Fruit fly (Drosophila melanogaster) whole organism, wandering third instar larva: ENCODE results near the gene Rab14.

ENCODE experiments used
- Abd-B ChIP-seq: fragments of >200 bp; optimal IDR thresholded peaks from 2 replicates; lab custom pipeline; 2017; ENCODE audit warnings: missing biosample characterization, missing genetic modification characterization
- CG32264 ChIP-seq: fragments of 200-800 bp; sonication (Bioruptor generic); optimal IDR thresholded peaks from 2 replicates; lab custom pipeline; 2016; ENCODE audit warnings: missing biosample characterization, missing genetic modification characterization
- Dfd ChIP-seq: fragments of >200 bp; optimal IDR thresholded peaks from 2 replicates; lab custom pipeline; 2017; ENCODE audit warnings: missing biosample characterization, missing genetic modification characterization
- Hnf4 ChIP-seq: fragments of 200-800 bp; sonication (Bioruptor generic); optimal IDR thresholded peaks from 2 replicates; lab custom pipeline; 2016; ENCODE audit warnings: missing biosample characterization, mild to moderate bottlenecking, missing genetic modification characterization
- Hr78 ChIP-seq: fragments of >200 bp; optimal IDR thresholded peaks from 2 replicates; lab custom pipeline; 2017; ENCODE audit warnings: missing biosample characterization, missing genetic modification characterization
- Sp1 ChIP-seq: fragments of 200-800 bp; sonication (Bioruptor generic); optimal IDR thresholded peaks from 3 replicates; lab custom pipeline; 2019; ENCODE audit warnings: missing biosample characterization, mild to moderate bottlenecking, missing genetic modification characterization, moderate library complexity
- ey ChIP-seq: fragments of 200-800 bp; sonication (Bioruptor generic); optimal IDR thresholded peaks from 2 replicates; lab custom pipeline; 2016; ENCODE audit warnings: missing biosample characterization, missing genetic modification characterization
- fru ChIP-seq: fragments of 200-800 bp; sonication (Bioruptor generic); optimal IDR thresholded peaks from 3 replicates; lab custom pipeline; 2016; ENCODE audit warnings: missing biosample characterization, mild to moderate bottlenecking, missing genetic modification characterization
- pan ChIP-seq: fragments of >200 bp; optimal IDR thresholded peaks from 2 replicates; lab custom pipeline; 2017
- psq ChIP-seq: fragments of 200-800 bp; sonication (Bioruptor generic); optimal IDR thresholded peaks from 3 replicates; lab custom pipeline; 2017; ENCODE audit warnings: missing biosample characterization, mild to moderate bottlenecking, missing genetic modification characterization, moderate library complexity
- tai ChIP-seq: sonication (Bioruptor generic); optimal IDR thresholded peaks from 2 replicates; lab custom pipeline; 2016; ENCODE audit warnings: missing biosample characterization, missing genetic modification characterization
- usp ChIP-seq: fragments of >200 bp; optimal IDR thresholded peaks from 2 replicates; lab custom pipeline; 2017; ENCODE audit warnings: missing biosample characterization, missing genetic modification characterization
- woc ChIP-seq: sonication (Bioruptor generic); optimal IDR thresholded peaks from 2 replicates; lab custom pipeline; 2016; ENCODE audit warnings: missing biosample characterization, mild to moderate bottlenecking, missing genetic modification characterization

DNA sequence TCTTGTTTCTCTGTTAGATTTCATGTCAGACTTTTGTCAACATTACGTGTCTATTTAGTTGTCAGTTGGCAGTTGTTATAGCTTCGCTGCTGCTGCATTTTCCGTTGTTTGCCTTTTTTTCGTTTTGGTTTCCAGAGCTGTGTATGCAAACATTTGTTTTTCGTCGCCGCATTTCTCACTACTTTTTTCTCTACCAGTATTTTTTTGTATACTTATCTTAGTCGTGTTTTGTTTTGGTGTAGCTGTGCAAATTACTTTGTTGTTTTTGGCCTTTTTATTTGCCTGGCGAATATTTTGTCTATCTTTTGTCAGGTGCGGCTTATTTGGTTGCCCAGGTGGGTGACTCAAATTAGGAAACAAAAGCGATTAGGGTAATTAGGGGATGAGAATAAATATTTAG lies 43.6 kb downstream of the Rab14 start:
- TF ChIP-seq Hr78 (GFP tag; lab: Kevin White, UChicago), result no peak
- TF ChIP-seq Abd-B, result no peak
- no peak for TF ChIP-seq Dfd (GFP tag; lab: Kevin White, UChicago)
- TF ChIP-seq pan (lab: Kevin White, UChicago), result no peak
- TF ChIP-seq psq (GFP tag; lab: Kevin White, UChicago), result no peak
- no peak for TF ChIP-seq woc (GFP tag; lab: Kevin White, UChicago)
- no peak for TF ChIP-seq fru
- no peak for TF ChIP-seq tai (GFP tag; lab: Kevin White, UChicago)
- TF ChIP-seq Hnf4, result no peak
- no peak for TF ChIP-seq ey (GFP tag; lab: Kevin White, UChicago)
- no peak for TF ChIP-seq usp (GFP tag; lab: Kevin White, UChicago)
- no peak for TF ChIP-seq Sp1
- TF ChIP-seq CG32264 (GFP tag; lab: Kevin White, UChicago), result no peak
